Worm (Caenorhabditis elegans): ENCODE data around the gene kin-15.
A peak's percentile ranks its signal among the peaks of the same experiment; 100 is the strongest.

The kin-15 gene

DNA sequence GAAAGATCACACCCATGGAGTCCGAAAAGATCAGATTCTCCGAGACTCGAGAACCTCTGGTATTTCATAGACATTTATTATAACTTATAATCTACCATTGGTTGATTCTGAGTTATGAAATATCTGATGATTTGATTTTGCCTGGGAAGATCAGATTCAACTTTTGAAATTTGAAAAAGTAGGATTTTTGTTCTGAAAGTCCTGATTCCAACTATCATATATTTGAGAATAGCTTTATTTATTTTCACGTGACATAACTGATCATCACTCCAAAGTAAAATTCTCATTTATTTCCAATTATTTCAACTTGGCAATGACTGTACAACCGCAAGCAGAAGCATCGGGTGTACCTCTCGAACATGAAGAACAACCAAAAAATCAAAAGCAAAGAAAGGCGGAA is 33.8 kb downstream of the kin-15 start, which contains the start of gene Y51B9A.7 (continued):
- no peak for TF ChIP-seq hif-1 (tag; optimal IDR thresholded peaks at IDR 0.05)

DNA sequence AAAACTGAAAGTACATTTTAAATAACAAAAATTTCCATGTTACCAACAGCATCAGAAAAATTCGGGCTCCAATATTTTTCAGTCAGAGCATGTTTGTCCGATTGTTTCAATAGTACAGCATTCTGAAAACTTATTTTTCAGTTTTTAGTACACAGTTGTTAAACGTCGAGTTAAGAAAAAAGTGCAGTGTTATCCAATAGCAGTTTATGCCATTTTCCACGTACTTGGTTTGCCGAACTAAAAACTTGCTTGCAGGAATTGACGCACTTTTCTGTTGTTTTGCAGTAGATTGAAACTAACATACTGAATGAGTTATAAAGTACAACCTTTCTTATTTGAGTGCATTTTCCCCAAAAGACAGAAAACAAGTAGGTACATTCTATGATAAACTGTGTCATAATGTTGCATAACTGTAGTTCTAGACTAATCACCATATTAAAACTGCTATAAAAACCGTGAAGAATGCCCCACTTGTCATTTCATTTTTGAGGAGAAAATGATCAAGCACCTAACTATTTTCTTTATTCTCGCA is 35.1 kb downstream of the kin-15 start, which contains the start of the genes Y51B9A.14 and Y51B9A.8:
Gene Y51B9A.14 (minus strand): TSS at position 101 of the 532 bp plus-strand sequence.
Gene Y51B9A.8 (plus strand): TSS at position 482 of the 532 bp plus-strand sequence.
- TF ChIP-seq mes-2 (tag; optimal IDR thresholded peaks at IDR 0.05; ENCODE audit: poor library complexity, severe bottlenecking) = no peak
- no peak for TF ChIP-seq lsy-2 (tag; optimal IDR thresholded peaks at IDR 0.05)
- TF ChIP-seq spr-3 (GFP tag; optimal IDR thresholded peaks at IDR 0.05) = no peak

- TF ChIP-seq pqm-1 (tag; optimal IDR thresholded peaks at IDR 0.05) (peak; percentile 47), F10B5.3 (tag; optimal IDR thresholded peaks at IDR 0.05) (no peak), daf-16 (GFP tag; optimal IDR thresholded peaks at IDR 0.05) (no peak), daf-16 (tag; optimal IDR thresholded peaks at IDR 0.05) (peak; percentile 68)
Observed at ce11 chrII:9397496-9397895, 36.0 kb downstream of the kin-15 start, which contains the start of gene Y51B9A.9. Gene Y51B9A.9, minus strand, starts transcription at chrII:9397596.

DNA sequence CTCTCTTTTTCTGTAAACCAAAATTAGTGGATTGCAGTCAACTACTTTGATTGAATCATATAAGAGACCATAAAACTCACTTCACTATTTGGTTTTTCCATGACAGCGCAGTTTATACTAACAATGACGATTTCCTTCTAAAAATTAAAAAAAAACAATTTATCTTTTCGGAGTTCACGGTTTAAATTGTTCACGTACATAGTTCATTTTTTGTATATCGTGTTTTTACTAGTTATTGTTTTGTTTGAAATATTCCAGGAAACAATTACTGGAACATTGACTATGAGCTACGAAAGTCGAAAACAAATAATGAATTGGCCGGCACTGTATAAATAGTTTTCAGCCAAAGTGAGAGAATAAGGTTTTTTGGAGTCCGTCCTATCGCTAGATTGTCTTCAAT is 40.8 kb downstream of the kin-15 start, which contains the start of gene lido-17:
Gene lido-17 (minus strand): TSS at position 101 of the 400 bp plus-strand sequence.
- TF ChIP-seq F49E8.2 (tag; optimal IDR thresholded peaks at IDR 0.05; ENCODE audit: borderline replicate concordance) (no peak), dve-1 (tag; optimal IDR thresholded peaks at IDR 0.05; ENCODE audit: insufficient read depth) (no peak), T20F7.1 (GFP tag; optimal IDR thresholded peaks at IDR 0.05) (no peak), fkh-10 (GFP tag; optimal IDR thresholded peaks at IDR 0.05) (no peak), ztf-11 (tag; optimal IDR thresholded peaks at IDR 0.05) (no peak), F10B5.3 (tag; optimal IDR thresholded peaks at IDR 0.05) (no peak), ztf-7 (tag; optimal IDR thresholded peaks at IDR 0.05) (no peak), skn-1 (tag; optimal IDR thresholded peaks at IDR 0.05) (no peak), T26A8.4 (GFP tag; IDR thresholded peaks at IDR 0.05) (no peak), dmd-6 (GFP tag; IDR thresholded peaks at IDR 0.05) (no peak), ceh-44 (GFP tag; IDR thresholded peaks at IDR 0.05) (no peak), ceh-62 (tag; optimal IDR thresholded peaks at IDR 0.05) (no peak), mxl-2 (GFP tag; conservative IDR thresholded peaks at IDR 0.05) (no peak), madf-5 (GFP tag; IDR thresholded peaks at IDR 0.05) (no peak)

DNA sequence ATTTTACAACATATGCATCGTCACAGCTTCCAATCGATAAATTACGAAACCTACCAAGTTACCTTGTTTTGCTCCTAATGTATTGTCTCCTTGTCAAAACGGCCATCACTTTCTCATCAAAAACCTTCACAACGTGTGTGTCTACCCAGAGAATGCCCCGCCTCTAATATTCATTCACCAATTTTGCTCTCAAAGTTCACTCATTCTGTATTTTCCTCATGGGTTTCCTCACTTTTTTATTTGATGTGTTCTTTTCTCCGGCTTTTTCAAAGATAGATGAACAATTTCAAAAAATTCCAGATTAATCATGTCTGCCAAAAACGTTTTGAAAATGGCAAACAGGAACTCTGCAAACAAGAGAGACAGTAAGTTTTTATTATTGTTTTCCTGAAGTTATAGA is 48.3 kb downstream of the kin-15 start, which contains the start of gene C06C3.7:
Gene C06C3.7 (plus strand): TSS at position 301 of the 400 bp plus-strand sequence.
- no peak for TF ChIP-seq ctbp-1 (GFP tag; IDR thresholded peaks at IDR 0.05)
- TF ChIP-seq saeg-2 (GFP tag; IDR thresholded peaks at IDR 0.05) = no peak
- TF ChIP-seq Y48G9A.11 (GFP tag; IDR thresholded peaks at IDR 0.05) = no peak
- no peak for TF ChIP-seq mep-1 (tag; optimal IDR thresholded peaks at IDR 0.05)
- TF ChIP-seq unc-39 (tag; optimal IDR thresholded peaks at IDR 0.05) = no peak
- no peak for TF ChIP-seq ceh-32 (tag; optimal IDR thresholded peaks at IDR 0.05; ENCODE audit: poor library complexity)
- no peak for TF ChIP-seq skn-1 (tag; optimal IDR thresholded peaks at IDR 0.05)
- TF ChIP-seq lin-13 (GFP tag; optimal IDR thresholded peaks at IDR 0.05) = no peak
- TF ChIP-seq lin-38 (GFP tag; IDR thresholded peaks at IDR 0.05) = no peak
- TF ChIP-seq Y75B8A.6 (GFP tag; IDR thresholded peaks at IDR 0.05) = no peak
- no peak for TF ChIP-seq ztf-7 (tag; optimal IDR thresholded peaks at IDR 0.05)
- TF ChIP-seq lin-29 (GFP tag; IDR thresholded peaks at IDR 0.05) = no peak
- TF ChIP-seq tag-97 (GFP tag; IDR thresholded peaks at IDR 0.05) = no peak
- no peak for TF ChIP-seq lim-7 (GFP tag; IDR thresholded peaks at IDR 0.05)
- TF ChIP-seq dmd-6 (GFP tag; IDR thresholded peaks at IDR 0.05) = no peak
- no peak for TF ChIP-seq nhr-28 (tag; optimal IDR thresholded peaks at IDR 0.05)
- no peak for TF ChIP-seq dmd-9 (GFP tag; IDR thresholded peaks at IDR 0.05)
- TF ChIP-seq nhr-10 (tag; optimal IDR thresholded peaks at IDR 0.05) = no peak

Data from whole organism, L4 larva.